Worm (Caenorhabditis elegans): ENCODE results near the gene C27F2.7.
"Not testable (repeated sequence)": the region's sequence is repeated elsewhere in the genome, so short reads cannot be mapped to it uniquely, and the experiment has no call there.

- not testable (repeated sequence) for TF ChIP-seq R02D3.7 (tag; optimal IDR thresholded peaks at IDR 0.05); daf-12 (tag; optimal IDR thresholded peaks at IDR 0.05); cey-2 (tag; optimal IDR thresholded peaks at IDR 0.05; ENCODE audit: borderline replicate concordance, insufficient read depth); nhr-237 (tag; optimal IDR thresholded peaks at IDR 0.05); ceh-20 (GFP tag; IDR thresholded peaks at IDR 0.05); nhr-11 (tag; optimal IDR thresholded peaks at IDR 0.05); F49E8.2 (tag; optimal IDR thresholded peaks at IDR 0.05; ENCODE audit: borderline replicate concordance); aly-2 (tag; optimal IDR thresholded peaks at IDR 0.05)
These were observed 3.9 kb downstream of the C27F2.7 start, which contains the start of gene C27F2.6 for ce11 chrIII:4980367-4980766.

Measured in whole organism, L4 larva.